Fruit fly (Drosophila melanogaster): Measurements from ENCODE around the gene Traf6.

The Traf6 gene

DNA sequence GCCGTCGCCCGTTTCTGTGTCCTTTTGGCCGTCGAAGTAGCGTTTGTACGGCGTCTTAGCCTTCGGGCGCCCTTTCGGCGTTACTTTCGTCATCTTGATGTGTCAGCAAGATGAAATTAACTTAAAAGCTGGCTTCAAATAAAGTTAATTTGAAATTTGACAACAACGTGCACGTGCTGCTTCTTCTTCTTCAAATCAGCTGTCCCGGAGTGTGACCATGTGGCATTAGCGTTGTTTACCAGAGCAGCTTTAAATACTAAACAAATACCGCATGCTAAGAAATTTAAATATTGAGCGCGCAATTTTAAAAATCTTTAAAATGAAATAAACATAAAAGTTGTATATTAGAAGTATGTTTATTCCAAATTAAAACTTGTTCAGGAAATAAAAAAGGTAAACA is 36.2 kb downstream of the Traf6 start, which contains the start of gene CG2260:
Gene CG2260 (minus strand): TSS at position 209 of the 400 bp plus-strand sequence.
- TF ChIP-seq rn (GFP tag; IDR thresholded peaks at IDR 0.05) = no peak

DNA sequence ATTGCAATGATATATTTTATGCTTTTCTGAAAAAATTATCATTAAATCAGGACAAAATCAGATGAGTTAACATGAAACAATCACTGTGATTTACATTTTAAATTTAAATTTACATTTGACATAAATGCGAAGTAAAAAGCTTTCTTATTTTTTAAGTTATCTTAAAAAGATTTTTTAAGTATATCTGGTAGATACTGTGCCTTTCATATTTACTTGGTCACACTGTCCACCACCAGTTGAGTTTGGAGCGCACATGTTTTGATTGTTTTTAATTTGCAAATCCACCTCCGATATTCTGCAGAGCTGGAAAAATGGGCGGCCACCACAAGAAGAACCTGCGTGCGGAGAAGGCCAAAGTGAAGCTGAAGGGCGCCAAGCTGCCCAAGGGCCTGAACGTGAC is 40.4 kb downstream of the Traf6 start, which contains the start of gene CG1575:
Gene CG1575 (plus strand): TSS at position 200 of the 400 bp plus-strand sequence.
- no peak for TF ChIP-seq EcR (GFP tag; optimal IDR thresholded peaks at IDR 0.05)
- TF ChIP-seq Snoo (tag; optimal IDR thresholded peaks at IDR 0.05) = no peak
- TF ChIP-seq CG10348 (GFP tag; IDR thresholded peaks at IDR 0.05) = no peak
- no peak for TF ChIP-seq Ets98B (GFP tag; IDR thresholded peaks at IDR 0.05)
- no peak for TF ChIP-seq CG14655 (GFP tag; optimal IDR thresholded peaks at IDR 0.05)
- TF ChIP-seq D1 (tag; optimal IDR thresholded peaks at IDR 0.05) = no peak
- no peak for TF ChIP-seq CG12605 (GFP tag; IDR thresholded peaks at IDR 0.05)
- no peak for TF ChIP-seq rn (GFP tag; IDR thresholded peaks at IDR 0.05)
- no peak for TF ChIP-seq CG4496 (GFP tag; IDR thresholded peaks at IDR 0.05)
- no peak for TF ChIP-seq CG34367 (tag; optimal IDR thresholded peaks at IDR 0.05)
- TF ChIP-seq CG32121 (GFP tag; IDR thresholded peaks at IDR 0.05) = no peak
- no peak for TF ChIP-seq CG9948 (tag; optimal IDR thresholded peaks at IDR 0.05)
- no peak for TF ChIP-seq gl (tag; optimal IDR thresholded peaks at IDR 0.05)
- no peak for TF ChIP-seq CG13204 (GFP tag; optimal IDR thresholded peaks at IDR 0.05)
- no peak for TF ChIP-seq fd96Ca (GFP tag; IDR thresholded peaks at IDR 0.05)
- TF ChIP-seq Pif1A (GFP tag; optimal IDR thresholded peaks at IDR 0.05) = no peak
- no peak for TF ChIP-seq CG15710 (tag; optimal IDR thresholded peaks at IDR 0.05)
- TF ChIP-seq CG8301 (tag; optimal IDR thresholded peaks at IDR 0.05) = no peak
- no peak for TF ChIP-seq CG8159 (tag; optimal IDR thresholded peaks at IDR 0.05)

DNA sequence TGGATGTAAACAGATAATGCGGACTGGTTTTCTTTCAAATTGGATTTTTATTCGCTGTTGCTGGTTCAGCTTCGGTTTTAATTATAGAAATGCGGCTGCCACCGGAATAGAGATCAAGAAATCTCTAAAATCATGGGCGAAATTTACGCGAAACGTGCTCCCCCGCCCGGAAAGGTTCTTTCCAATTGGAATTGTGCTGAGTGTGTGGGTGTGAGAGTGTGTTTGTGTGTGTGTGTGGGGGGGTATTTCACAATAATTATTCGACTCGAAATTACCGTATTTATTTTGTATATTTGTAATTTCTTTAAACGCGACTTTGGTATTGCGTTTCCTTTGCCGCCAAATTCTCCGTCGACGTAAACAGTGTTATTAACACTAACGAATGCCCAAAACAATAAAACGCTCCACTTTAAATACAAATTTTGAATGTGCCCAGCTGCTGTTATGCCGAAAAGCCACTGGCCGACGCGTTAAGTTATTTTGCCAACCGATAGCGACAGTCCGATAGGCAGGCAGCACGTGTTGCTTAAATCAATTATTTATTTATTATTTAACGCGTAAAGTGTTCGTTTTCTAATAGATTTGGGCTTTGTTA is 41.4 kb downstream of the Traf6 start, which contains the start of gene Gclc:
Gene Gclc (minus strand): TSS at position 431 of the 595 bp plus-strand sequence.
- no peak for TF ChIP-seq EcR (GFP tag; optimal IDR thresholded peaks at IDR 0.05)
- TF ChIP-seq CG34367 (tag; optimal IDR thresholded peaks at IDR 0.05) = no peak
- TF ChIP-seq CG10348 (GFP tag; IDR thresholded peaks at IDR 0.05) = no peak
- peak; percentile 0 for TF ChIP-seq Pif1B (GFP tag; optimal IDR thresholded peaks at IDR 0.05)
- TF ChIP-seq CG32121 (GFP tag; IDR thresholded peaks at IDR 0.05) = no peak
- peak; percentile 23 for TF ChIP-seq Pif1A (GFP tag; optimal IDR thresholded peaks at IDR 0.05)

DNA sequence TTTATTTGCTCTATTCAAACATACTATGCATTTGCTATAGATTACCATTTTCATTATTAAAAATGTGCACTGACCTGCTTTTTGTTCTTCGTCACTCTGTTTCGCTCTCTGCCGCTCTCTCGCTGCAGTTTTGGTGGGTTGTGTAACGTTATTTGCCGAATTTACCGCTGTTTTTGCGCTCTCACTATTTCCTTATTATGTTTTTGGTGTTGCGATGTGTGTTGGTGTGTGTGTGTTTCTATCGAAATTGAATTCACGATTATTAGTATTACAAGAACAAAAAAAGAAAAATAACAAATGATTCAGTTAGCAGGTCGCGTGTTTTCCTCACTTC is 41.9 kb downstream of the Traf6 start:
- TF ChIP-seq Pif1A (GFP tag; optimal IDR thresholded peaks at IDR 0.05) (no peak), CG8301 (tag; optimal IDR thresholded peaks at IDR 0.05) (no peak), CG32121 (GFP tag; IDR thresholded peaks at IDR 0.05) (no peak), CG9948 (tag; optimal IDR thresholded peaks at IDR 0.05) (no peak), CG12605 (GFP tag; IDR thresholded peaks at IDR 0.05) (no peak), CG34367 (tag; optimal IDR thresholded peaks at IDR 0.05) (no peak), CG4496 (GFP tag; IDR thresholded peaks at IDR 0.05) (no peak), CG13204 (GFP tag; optimal IDR thresholded peaks at IDR 0.05) (no peak), CG17806 (tag; optimal IDR thresholded peaks at IDR 0.05) (no peak), Snoo (tag; optimal IDR thresholded peaks at IDR 0.05) (no peak), CG14655 (GFP tag; optimal IDR thresholded peaks at IDR 0.05) (no peak), Pif1B (GFP tag; optimal IDR thresholded peaks at IDR 0.05) (no peak), CG15710 (tag; optimal IDR thresholded peaks at IDR 0.05) (no peak), gl (tag; optimal IDR thresholded peaks at IDR 0.05) (no peak), D1 (tag; optimal IDR thresholded peaks at IDR 0.05) (no peak), Ets98B (GFP tag; IDR thresholded peaks at IDR 0.05) (no peak), CG8159 (tag; optimal IDR thresholded peaks at IDR 0.05) (no peak)

DNA sequence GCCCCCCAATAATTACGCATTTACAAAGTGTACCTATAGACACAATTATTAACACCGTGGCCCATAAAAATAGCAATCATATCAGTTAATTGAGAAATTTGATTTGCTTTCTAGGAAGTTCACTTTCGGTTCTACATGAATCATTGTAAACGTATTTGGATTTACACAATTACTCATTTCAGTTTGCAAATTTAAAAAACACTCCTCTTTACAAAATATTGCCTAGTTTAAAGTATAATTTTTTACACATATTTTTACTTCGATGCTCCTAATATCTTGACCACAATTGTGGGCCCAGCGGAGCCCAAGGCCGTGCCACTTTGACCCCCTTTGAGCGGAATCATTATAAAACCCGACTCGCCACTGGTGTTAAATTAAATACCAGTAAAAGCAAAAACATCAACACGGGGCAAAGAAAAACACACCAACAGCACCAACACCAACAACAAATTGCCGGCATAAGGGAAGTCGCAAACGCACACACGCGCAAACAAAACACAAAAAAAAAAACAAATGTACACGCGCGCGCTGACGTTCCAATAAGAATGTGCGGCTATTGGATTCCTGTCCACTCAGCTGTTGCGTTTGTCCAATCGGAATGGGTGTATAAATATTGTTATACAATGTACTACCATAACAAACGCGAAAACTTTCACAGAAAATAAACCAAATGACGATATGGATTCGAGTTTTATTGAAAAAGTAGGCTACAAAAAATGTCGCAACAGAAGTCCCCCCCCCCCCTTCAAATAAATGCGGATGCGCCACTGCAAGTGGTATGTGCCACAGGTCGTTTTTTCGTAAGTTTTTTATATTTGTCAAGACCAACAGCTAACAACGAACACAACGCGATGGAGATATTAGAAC is 42.5 kb downstream of the Traf6 start:
- TF ChIP-seq CG9948 (tag; optimal IDR thresholded peaks at IDR 0.05) (peak; percentile 16), CG12605 (GFP tag; IDR thresholded peaks at IDR 0.05) (no peak), Snoo (tag; optimal IDR thresholded peaks at IDR 0.05) (no peak), CG15710 (tag; optimal IDR thresholded peaks at IDR 0.05) (peak; percentile 6), D1 (tag; optimal IDR thresholded peaks at IDR 0.05) (no peak), CG8159 (tag; optimal IDR thresholded peaks at IDR 0.05) (peak; percentile 22), Pif1A (GFP tag; optimal IDR thresholded peaks at IDR 0.05) (peak; percentile 7), CG17806 (tag; optimal IDR thresholded peaks at IDR 0.05) (peak; percentile 20), gl (tag; optimal IDR thresholded peaks at IDR 0.05) (no peak), Ets98B (GFP tag; IDR thresholded peaks at IDR 0.05) (peak; percentile 14), CG4496 (GFP tag; IDR thresholded peaks at IDR 0.05) (peak; percentile 50; the same call in 2 of the 3 replicates), Pif1B (GFP tag; optimal IDR thresholded peaks at IDR 0.05) (no peak), fd96Ca (GFP tag; IDR thresholded peaks at IDR 0.05) (peak; percentile 19; the same call in 1 of the 3 replicates), EcR (GFP tag; optimal IDR thresholded peaks at IDR 0.05) (no peak), CG32121 (GFP tag; IDR thresholded peaks at IDR 0.05) (peak; percentile 7; the same call in 1 of the 2 replicates)

All from whole organism, pupa.